Worm (Caenorhabditis elegans): Measurements from ENCODE around the gene srx-60.

DNA sequence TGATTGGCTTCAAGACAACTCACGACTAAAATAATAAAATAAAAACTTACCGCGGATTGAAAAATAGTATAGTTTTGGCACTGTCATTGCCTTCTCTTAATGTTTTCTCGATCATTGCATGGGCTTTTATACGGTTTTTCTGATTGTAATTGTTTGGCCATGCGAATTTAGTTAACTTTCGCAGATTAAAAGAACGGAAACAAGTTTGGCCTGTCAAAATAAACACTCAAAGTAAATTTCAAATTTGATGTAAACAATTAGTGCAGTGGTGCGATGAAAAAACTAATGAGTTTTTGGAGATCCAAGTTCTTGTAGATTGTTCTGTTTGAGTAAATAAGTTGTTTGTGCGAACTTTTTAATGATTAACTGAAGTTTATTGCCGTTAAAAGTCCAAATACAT is 1.5 kb upstream of the srx-60 start, which contains the start of gene gst-41:
- TF ChIP-seq tbp1 (GFP tag; optimal IDR thresholded peaks at IDR 0.05) (no peak), die-1 (tag; optimal IDR thresholded peaks at IDR 0.05) (no peak), Y56A3A.18 (GFP tag; IDR thresholded peaks at IDR 0.05) (no peak)

Data from whole organism, young adult.